Worm (Caenorhabditis elegans) whole organism, mixed stage, embryonic: Measurements from ENCODE around the gene eif-2D.

Experiments used
- M03D4.4 ChIP-seq: sonication (generic microtip); optimal IDR thresholded peaks from 2 replicates; lab custom pipeline; 2017; ENCODE audit warnings: mild to moderate bottlenecking, missing genetic modification characterization, missing compliant biosample characterization
- bed-3 ChIP-seq: fragments of 200-800 bp; sonication (Bioruptor generic); optimal IDR thresholded peaks from 3 replicates; lab custom pipeline; 2018; ENCODE audit warnings: mild to moderate bottlenecking, missing genetic modification characterization, moderate library complexity, missing compliant biosample characterization
- blmp-1 ChIP-seq: fragments of 150-350 bp; optimal IDR thresholded peaks from 2 replicates; lab custom pipeline; 2014; ENCODE audit warnings: missing biosample characterization, missing genetic modification characterization
- ceh-39 ChIP-seq: fragments of 150-350 bp; optimal IDR thresholded peaks from 2 replicates; lab custom pipeline; 2014; ENCODE audit warnings: missing biosample characterization, missing genetic modification characterization
- ceh-43 ChIP-seq: fragments of 200-800 bp; sonication (Bioruptor generic); optimal IDR thresholded peaks from 2 replicates; lab custom pipeline; 2018; ENCODE audit warnings: mild to moderate bottlenecking, missing genetic modification characterization, moderate library complexity, missing compliant biosample characterization
- ceh-83 ChIP-seq: fragments of 200-800 bp; sonication (Bioruptor generic); optimal IDR thresholded peaks from 2 replicates; lab custom pipeline; 2018; ENCODE audit warnings: mild to moderate bottlenecking, missing genetic modification characterization, missing compliant biosample characterization
- ces-1 ChIP-seq: fragments of 150-350 bp; optimal IDR thresholded peaks from 2 replicates; lab custom pipeline; 2014; ENCODE audit warnings: missing biosample characterization, missing genetic modification reagents, missing genetic modification characterization
- cnd-1 ChIP-seq: fragments of 200-800 bp; sonication (Bioruptor generic); optimal IDR thresholded peaks from 2 replicates; lab custom pipeline; 2018; ENCODE audit warnings: mild to moderate bottlenecking, missing genetic modification characterization, missing compliant biosample characterization
- drap-1 ChIP-seq: fragments of 200-800 bp; sonication (Bioruptor generic); optimal IDR thresholded peaks from 3 replicates; lab custom pipeline; 2018; ENCODE audit warnings: mild to moderate bottlenecking, missing genetic modification characterization, missing compliant biosample characterization
- flh-1 ChIP-seq: fragments of 200-800 bp; sonication (Bioruptor generic); optimal IDR thresholded peaks from 2 replicates; lab custom pipeline; 2018; ENCODE audit warnings: mild to moderate bottlenecking, missing genetic modification characterization, moderate library complexity, missing compliant biosample characterization
- ham-2 ChIP-seq: fragments of 200-800 bp; sonication (Bioruptor generic); optimal IDR thresholded peaks from 2 replicates; lab custom pipeline; 2018; ENCODE audit warnings: mild to moderate bottlenecking, missing genetic modification characterization, missing compliant biosample characterization
- hlh-1 ChIP-seq: fragments of 150-350 bp; optimal IDR thresholded peaks from 2 replicates; lab custom pipeline; 2014; ENCODE audit warnings: missing biosample characterization, missing genetic modification reagents, missing genetic modification characterization
- lin-32 ChIP-seq: fragments of 200-800 bp; sonication (Bioruptor generic); optimal IDR thresholded peaks from 2 replicates; lab custom pipeline; 2018; ENCODE audit warnings: mild to moderate bottlenecking, missing genetic modification characterization, missing compliant biosample characterization
- lsy-2 ChIP-seq: fragments of 150-350 bp; optimal IDR thresholded peaks from 2 replicates; lab custom pipeline; 2014; ENCODE audit warnings: missing biosample characterization, missing genetic modification characterization
- mab-5 ChIP-seq: fragments of 150-350 bp; optimal IDR thresholded peaks from 2 replicates; lab custom pipeline; 2014; ENCODE audit warnings: missing biosample characterization, missing genetic modification characterization
- mep-1 ChIP-seq: fragments of 150-350 bp; optimal IDR thresholded peaks from 2 replicates; lab custom pipeline; 2017; ENCODE audit warnings: missing biosample characterization, missing genetic modification reagents, missing genetic modification characterization, inconsistent platforms
- mls-2 ChIP-seq: sonication (generic microtip); optimal IDR thresholded peaks from 2 replicates; lab custom pipeline; 2016; ENCODE audit warnings: mild to moderate bottlenecking, missing genetic modification characterization, moderate library complexity, missing compliant biosample characterization
- nhr-12 ChIP-seq: fragments of 150-350 bp; optimal IDR thresholded peaks from 2 replicates; lab custom pipeline; 2014; ENCODE audit warnings: missing biosample characterization, missing genetic modification characterization
- nhr-2 ChIP-seq: fragments of 150-350 bp; optimal IDR thresholded peaks from 2 replicates; lab custom pipeline; 2014; ENCODE audit warnings: missing biosample characterization, missing genetic modification characterization
- nhr-237 ChIP-seq: fragments of 150-350 bp; optimal IDR thresholded peaks from 2 replicates; lab custom pipeline; 2014; ENCODE audit warnings: missing biosample characterization, missing genetic modification characterization
- nhr-28 ChIP-seq: fragments of 150-350 bp; optimal IDR thresholded peaks from 2 replicates; lab custom pipeline; 2014; ENCODE audit warnings: missing biosample characterization, missing genetic modification characterization
- nhr-76 ChIP-seq: sonication (generic microtip); optimal IDR thresholded peaks from 2 replicates; lab custom pipeline; 2017; ENCODE audit warnings: missing biosample characterization, missing genetic modification characterization
- pha-4 ChIP-seq: fragments of 150-350 bp; optimal IDR thresholded peaks from 2 replicates; lab custom pipeline; 2018; ENCODE audit warnings: missing biosample characterization, missing genetic modification reagents, missing genetic modification characterization
- sem-2 ChIP-seq: fragments of 200-800 bp; sonication (Bioruptor generic); optimal IDR thresholded peaks from 2 replicates; lab custom pipeline; 2018; ENCODE audit warnings: mild to moderate bottlenecking, missing genetic modification characterization, missing compliant biosample characterization
- snpc-4 ChIP-seq: fragments of 150-350 bp; optimal IDR thresholded peaks from 2 replicates; lab custom pipeline; 2014; ENCODE audit warnings: missing biosample characterization, missing genetic modification characterization
- sptf-1 ChIP-seq: sonication (generic microtip); optimal IDR thresholded peaks from 2 replicates; lab custom pipeline; 2017; ENCODE audit warnings: mild to moderate bottlenecking, missing genetic modification characterization, moderate library complexity, missing compliant biosample characterization
- tbx-8 ChIP-seq: fragments of 200-800 bp; sonication (Bioruptor generic); optimal IDR thresholded peaks from 2 replicates; lab custom pipeline; 2018; ENCODE audit warnings: mild to moderate bottlenecking, missing genetic modification characterization, moderate library complexity, missing compliant biosample characterization
- unc-120 ChIP-seq: sonication (generic microtip); optimal IDR thresholded peaks from 2 replicates; lab custom pipeline; 2017; ENCODE audit warnings: missing genetic modification characterization, missing compliant biosample characterization; ENCODE audit not compliant: poor library complexity, severe bottlenecking
- unc-39 ChIP-seq: fragments of 150-350 bp; optimal IDR thresholded peaks from 2 replicates; lab custom pipeline; 2014; ENCODE audit warnings: missing biosample characterization, missing genetic modification characterization
- zip-8 ChIP-seq: fragments of 150-350 bp; optimal IDR thresholded peaks from 2 replicates; lab custom pipeline; 2014; ENCODE audit warnings: missing biosample characterization, missing genetic modification characterization
- ztf-11 ChIP-seq: fragments of 150-350 bp; optimal IDR thresholded peaks from 2 replicates; lab custom pipeline; 2014; ENCODE audit warnings: missing biosample characterization, missing genetic modification characterization

Gene eif-2D

ce11 chrII:5693893-5694292 is 2.4 kb downstream of the eif-2D start, which contains the start of gene C25H3.3:
Gene C25H3.3 (plus strand): TSS chrII:5694193.
- TF ChIP-seq mep-1 = no peak
- no peak for TF ChIP-seq sem-2 (GFP tag; lab: Kevin White, UChicago)
- no peak for TF ChIP-seq nhr-28 (tag; lab: Kevin White, UChicago)
- no peak for TF ChIP-seq tbx-8 (GFP tag; lab: Kevin White, UChicago)
- no peak for TF ChIP-seq ztf-11 (tag; lab: Kevin White, UChicago)
- no peak for TF ChIP-seq mls-2
- no peak for TF ChIP-seq ceh-43 (GFP tag; lab: Kevin White, UChicago)
- no peak for TF ChIP-seq bed-3 (GFP tag; lab: Kevin White, UChicago)
- no peak for TF ChIP-seq ces-1 (GFP tag; lab: Kevin White, UChicago)
- no peak for TF ChIP-seq blmp-1

ce11 chrII:5694798-5695197 is 3.3 kb downstream of the eif-2D start, which contains the start of gene C25H3.14:
Gene C25H3.14 (plus strand): TSS chrII:5695098.
- TF ChIP-seq ceh-43 (GFP tag; lab: Kevin White, UChicago) (no peak), nhr-76 (tag; lab: Kevin White, UChicago) (no peak), mep-1 (no peak), lin-32 (GFP tag; lab: Kevin White, UChicago) (no peak), ces-1 (GFP tag; lab: Kevin White, UChicago) (no peak), flh-1 (GFP tag; lab: Kevin White, UChicago) (no peak), nhr-12 (no peak), pha-4 (no peak), ceh-39 (no peak), drap-1 (GFP tag; lab: Kevin White, UChicago) (no peak)

- no peak for TF ChIP-seq pha-4
- TF ChIP-seq unc-39 = no peak
- no peak for TF ChIP-seq unc-120 (tag; lab: Kevin White, UChicago)
- no peak for TF ChIP-seq hlh-1 (tag; lab: Kevin White, UChicago)
- TF ChIP-seq nhr-76 (tag; lab: Kevin White, UChicago) = no peak
Observed at ce11 chrII:5696218-5696617, 4.7 kb downstream of the eif-2D start.

ce11 chrII:5697338-5697737 is 5.8 kb downstream of the eif-2D start:
- TF ChIP-seq blmp-1 (no peak), hlh-1 (tag; lab: Kevin White, UChicago) (no peak), nhr-237 (no peak), flh-1 (GFP tag; lab: Kevin White, UChicago) (no peak), ztf-11 (tag; lab: Kevin White, UChicago) (no peak), tbx-8 (GFP tag; lab: Kevin White, UChicago) (no peak), ceh-83 (GFP tag; lab: Kevin White, UChicago) (no peak), sem-2 (GFP tag; lab: Kevin White, UChicago) (no peak), nhr-28 (tag; lab: Kevin White, UChicago) (no peak), cnd-1 (tag; lab: Kevin White, UChicago) (no peak), pha-4 (no peak), snpc-4 (tag; lab: Kevin White, UChicago) (no peak), drap-1 (GFP tag; lab: Kevin White, UChicago) (no peak), mab-5 (tag; lab: Kevin White, UChicago) (no peak)

- TF ChIP-seq lsy-2 (tag; lab: Kevin White, UChicago) (no peak), M03D4.4 (no peak), blmp-1 (no peak), ceh-39 (no peak), nhr-28 (tag; lab: Kevin White, UChicago) (no peak), ces-1 (GFP tag; lab: Kevin White, UChicago) (no peak), drap-1 (GFP tag; lab: Kevin White, UChicago) (no peak), unc-120 (tag; lab: Kevin White, UChicago) (no peak), nhr-2 (no peak)
- TF ChIP-seq, all 35 proteins: peak for 0
Observed at ce11 chrII:5698254-5698653, 6.7 kb downstream of the eif-2D start.

ce11 chrII:5698869-5699268 is 7.3 kb downstream of the eif-2D start, which contains the start of the genes C25H3.10 and C25H3.1:
Gene C25H3.10 (minus strand): TSS chrII:5698969.
Gene C25H3.1 (plus strand): TSS chrII:5699071.
- TF ChIP-seq ceh-39 (no peak), ceh-43 (GFP tag; lab: Kevin White, UChicago) (no peak), flh-1 (GFP tag; lab: Kevin White, UChicago) (no peak), mab-5 (tag; lab: Kevin White, UChicago) (no peak), sptf-1 (tag; lab: Kevin White, UChicago) (no peak), lsy-2 (tag; lab: Kevin White, UChicago) (no peak), pha-4 (no peak), zip-8 (tag; lab: Kevin White, UChicago) (no peak), ztf-11 (tag; lab: Kevin White, UChicago) (no peak), nhr-12 (no peak), mls-2 (no peak), unc-39 (no peak), sem-2 (GFP tag; lab: Kevin White, UChicago) (no peak), ces-1 (GFP tag; lab: Kevin White, UChicago) (no peak), M03D4.4 (no peak), hlh-1 (tag; lab: Kevin White, UChicago) (no peak), cnd-1 (tag; lab: Kevin White, UChicago) (no peak), ham-2 (GFP tag; lab: Kevin White, UChicago) (no peak), nhr-28 (tag; lab: Kevin White, UChicago) (no peak)
